Worm (Caenorhabditis elegans) whole organism, early embryonic: Measurements from ENCODE around the gene degl-2.

Experiments used
- ceh-13 ChIP-seq: fragments of 200-800 bp; sonication (Bioruptor generic); optimal IDR thresholded peaks from 2 replicates; lab custom pipeline; 2018; ENCODE audit warnings: mild to moderate bottlenecking, missing genetic modification characterization, missing compliant biosample characterization
- ceh-36 ChIP-seq: sonication (generic microtip); optimal IDR thresholded peaks from 2 replicates; lab custom pipeline; 2016; ENCODE audit warnings: missing genetic modification characterization, inconsistent platforms, missing compliant biosample characterization
- scrt-1 ChIP-seq: fragments of 200-800 bp; sonication (Bioruptor generic); IDR thresholded peaks from 2 replicates; pipeline ENCODE4 v1.3.6; 2022; ENCODE audit warnings: missing genetic modification characterization, missing compliant biosample characterization
- sea-1 ChIP-seq: fragments of 200-800 bp; sonication (Bioruptor generic); conservative IDR thresholded peaks from 2 replicates; pipeline ENCODE4 v1.3.6; 2022; ENCODE audit warnings: missing genetic modification characterization, missing compliant biosample characterization
- tbx-11 ChIP-seq: fragments of 200-800 bp; sonication (Bioruptor generic); IDR thresholded peaks from 2 replicates; pipeline ENCODE4 v1.3.6; 2022; ENCODE audit warnings: missing genetic modification characterization, missing compliant biosample characterization
- tra-4 ChIP-seq: sonication (generic microtip); optimal IDR thresholded peaks from 2 replicates; lab custom pipeline; 2017; ENCODE audit warnings: missing genetic modification characterization, missing compliant biosample characterization

ce11 chrIV:9675572-9675971 lies 32.3 kb downstream of the degl-2 start, which contains the start of gene nhr-34:
- TF ChIP-seq sea-1 (GFP tag; lab: Robert Waterston, UW) (no peak), ceh-13 (GFP tag; lab: Kevin White, UChicago) (no peak), tbx-11 (no peak), ceh-36 (tag; lab: Kevin White, UChicago) (no peak), tra-4 (tag; lab: Kevin White, UChicago) (no peak), scrt-1 (no peak)
